Worm (Caenorhabditis elegans) whole organism, L4/young adult: Measurements from ENCODE around the gene rpl-6.

Source experiments
- W03F9.2 ChIP-seq: fragments of 150-350 bp; optimal IDR thresholded peaks from 2 replicates; lab custom pipeline; 2014; ENCODE audit warnings: missing biosample characterization, missing genetic modification characterization
- dao-5 ChIP-seq: sonication (generic microtip); optimal IDR thresholded peaks from 2 replicates; lab custom pipeline; 2016; ENCODE audit warnings: missing genotype, missing genetic modification characterization, moderate library complexity, missing compliant biosample characterization
- him-1 ChIP-seq: sonication (generic microtip); optimal IDR thresholded peaks from 2 replicates; lab custom pipeline; 2016; ENCODE audit warnings: missing genotype, missing genetic modification reagents, missing genetic modification characterization, missing compliant biosample characterization

The rpl-6 gene

ce11 chrIII:7239416-7239815, 31.2 kb downstream of the rpl-6 start:
- TF ChIP-seq W03F9.2 (tag; lab: Kevin White, UChicago) (no peak), him-1 (no peak), dao-5 (no peak)

ce11 chrIII:7241065-7241464, 32.8 kb downstream of the rpl-6 start, which contains the start of gene ztf-31:
TSS of gene ztf-31 (plus strand) at chrIII:7241365.
- TF ChIP-seq him-1, result no peak
- TF ChIP-seq W03F9.2 (tag; lab: Kevin White, UChicago), result no peak
- TF ChIP-seq dao-5, result no peak

- no peak for TF ChIP-seq him-1
- TF ChIP-seq dao-5, result no peak
- no peak for TF ChIP-seq W03F9.2 (tag; lab: Kevin White, UChicago)
Observed at ce11 chrIII:7242988-7243387, 34.7 kb downstream of the rpl-6 start, which contains the start of gene osm-10. TSS of gene osm-10 (plus strand) at chrIII:7243280.

ce11 chrIII:7246389-7246788, 38.1 kb downstream of the rpl-6 start:
- TF ChIP-seq him-1, result no peak
- TF ChIP-seq W03F9.2 (tag; lab: Kevin White, UChicago), result no peak

- no peak for TF ChIP-seq W03F9.2 (tag; lab: Kevin White, UChicago)
Observed at ce11 chrIII:7247740-7248139, 39.5 kb downstream of the rpl-6 start, which contains the start of gene zmp-6. TSS of gene zmp-6 (minus strand) at chrIII:7247840.

ce11 chrIII:7253669-7254068, 45.4 kb downstream of the rpl-6 start:
- no peak for TF ChIP-seq W03F9.2 (tag; lab: Kevin White, UChicago)
- TF ChIP-seq dao-5, result no peak
- no peak for TF ChIP-seq him-1

ce11 chrIII:7258931-7259330, 50.7 kb downstream of the rpl-6 start, which contains the start of gene B0361.4:
TSS of gene B0361.4 (plus strand) at chrIII:7258991.
- TF ChIP-seq dao-5 (no peak), W03F9.2 (tag; lab: Kevin White, UChicago) (no peak), him-1 (no peak)
